Worm (Caenorhabditis elegans): ENCODE data around the gene swsn-6.

The swsn-6 gene

ce11 chrIV:5397539-5397938 lies 2.7 kb downstream of the swsn-6 start, which contains the start of gene ZK616.2:
Gene ZK616.2, plus strand, starts transcription at chrIV:5397839.
- TF ChIP-seq tra-4 (tag; optimal IDR thresholded peaks at IDR 0.05) (no peak), hmbx-1 (tag; optimal IDR thresholded peaks at IDR 0.05) (no peak), tbx-11 (GFP tag; IDR thresholded peaks at IDR 0.05) (no peak), ceh-13 (GFP tag; optimal IDR thresholded peaks at IDR 0.05) (no peak), F13C5.2 (tag; optimal IDR thresholded peaks at IDR 0.05) (no peak), pes-1 (GFP tag; IDR thresholded peaks at IDR 0.05) (no peak), hmg-4 (GFP tag; optimal IDR thresholded peaks at IDR 0.05) (no peak), hnd-1 (tag; optimal IDR thresholded peaks at IDR 0.05) (no peak), B0310.2 (tag; optimal IDR thresholded peaks at IDR 0.05) (no peak), ceh-36 (tag; optimal IDR thresholded peaks at IDR 0.05) (no peak), aly-1 (tag; optimal IDR thresholded peaks at IDR 0.05) (no peak), sea-1 (GFP tag; conservative IDR thresholded peaks at IDR 0.05) (no peak)

ce11 chrIV:5400609-5401008 lies 5.8 kb downstream of the swsn-6 start, which contains the start of gene ZK616.1:
Gene ZK616.1, plus strand, starts transcription at chrIV:5400909.
- TF ChIP-seq ceh-36 (tag; optimal IDR thresholded peaks at IDR 0.05) (no peak), F13C5.2 (tag; optimal IDR thresholded peaks at IDR 0.05) (no peak), tbx-11 (GFP tag; IDR thresholded peaks at IDR 0.05) (no peak), pes-1 (GFP tag; IDR thresholded peaks at IDR 0.05) (no peak), sea-1 (GFP tag; conservative IDR thresholded peaks at IDR 0.05) (no peak), scrt-1 (GFP tag; IDR thresholded peaks at IDR 0.05) (no peak), ets-7 (tag; optimal IDR thresholded peaks at IDR 0.05) (no peak), flt-1 (GFP tag; IDR thresholded peaks at IDR 0.05) (no peak), ceh-13 (GFP tag; optimal IDR thresholded peaks at IDR 0.05) (no peak), B0310.2 (tag; optimal IDR thresholded peaks at IDR 0.05) (no peak), tbx-37 (GFP tag; conservative IDR thresholded peaks at IDR 0.05) (no peak), tra-4 (tag; optimal IDR thresholded peaks at IDR 0.05) (no peak), ama-1 (optimal IDR thresholded peaks at IDR 0.05) (no peak)

- no peak for TF ChIP-seq tra-4 (tag; optimal IDR thresholded peaks at IDR 0.05)
- no peak for TF ChIP-seq scrt-1 (GFP tag; IDR thresholded peaks at IDR 0.05)
- TF ChIP-seq B0310.2 (tag; optimal IDR thresholded peaks at IDR 0.05): no peak
Measured at ce11 chrIV:5405345-5405744, 10.5 kb downstream of the swsn-6 start, which contains the start of gene ZK616.61. Gene ZK616.61, plus strand, starts transcription at chrIV:5405645.

- TF ChIP-seq hnd-1 (tag; optimal IDR thresholded peaks at IDR 0.05) (no peak), ceh-13 (GFP tag; optimal IDR thresholded peaks at IDR 0.05) (no peak), aly-1 (tag; optimal IDR thresholded peaks at IDR 0.05) (no peak), hmbx-1 (tag; optimal IDR thresholded peaks at IDR 0.05) (no peak), flt-1 (GFP tag; IDR thresholded peaks at IDR 0.05) (no peak), B0310.2 (tag; optimal IDR thresholded peaks at IDR 0.05) (no peak), pes-1 (GFP tag; IDR thresholded peaks at IDR 0.05) (no peak), ceh-36 (tag; optimal IDR thresholded peaks at IDR 0.05) (no peak), tra-4 (tag; optimal IDR thresholded peaks at IDR 0.05) (no peak), scrt-1 (GFP tag; IDR thresholded peaks at IDR 0.05) (no peak), F13C5.2 (tag; optimal IDR thresholded peaks at IDR 0.05) (no peak), hmg-4 (GFP tag; optimal IDR thresholded peaks at IDR 0.05) (no peak), tbx-11 (GFP tag; IDR thresholded peaks at IDR 0.05) (no peak), ama-1 (optimal IDR thresholded peaks at IDR 0.05) (no peak)
Measured at ce11 chrIV:5409112-5409511, 14.3 kb downstream of the swsn-6 start.

- TF ChIP-seq ceh-36 (tag; optimal IDR thresholded peaks at IDR 0.05) (no peak), hnd-1 (tag; optimal IDR thresholded peaks at IDR 0.05) (no peak), tra-4 (tag; optimal IDR thresholded peaks at IDR 0.05) (no peak), B0310.2 (tag; optimal IDR thresholded peaks at IDR 0.05) (no peak), flt-1 (GFP tag; IDR thresholded peaks at IDR 0.05) (no peak), hmbx-1 (tag; optimal IDR thresholded peaks at IDR 0.05) (no peak), ets-7 (tag; optimal IDR thresholded peaks at IDR 0.05) (no peak), sea-1 (GFP tag; conservative IDR thresholded peaks at IDR 0.05) (no peak), aly-1 (tag; optimal IDR thresholded peaks at IDR 0.05) (no peak), tbx-11 (GFP tag; IDR thresholded peaks at IDR 0.05) (no peak), ceh-13 (GFP tag; optimal IDR thresholded peaks at IDR 0.05) (no peak)
Measured at ce11 chrIV:5411120-5411519, 16.3 kb downstream of the swsn-6 start, which contains the start of gene ZK616.65. Gene ZK616.65, minus strand, starts transcription at chrIV:5411220.

- TF ChIP-seq tbx-11 (GFP tag; IDR thresholded peaks at IDR 0.05): no peak
- TF ChIP-seq hmg-4 (GFP tag; optimal IDR thresholded peaks at IDR 0.05): no peak
- no peak for TF ChIP-seq aly-1 (tag; optimal IDR thresholded peaks at IDR 0.05)
- TF ChIP-seq ets-7 (tag; optimal IDR thresholded peaks at IDR 0.05): no peak
Measured at ce11 chrIV:5411641-5412337, 17.0 kb downstream of the swsn-6 start, which contains the start of gene ZK616.8. Gene ZK616.8, minus strand, starts transcription at chrIV:5412193.

- TF ChIP-seq hmbx-1 (tag; optimal IDR thresholded peaks at IDR 0.05) (no peak), ceh-36 (tag; optimal IDR thresholded peaks at IDR 0.05) (no peak), tbx-11 (GFP tag; IDR thresholded peaks at IDR 0.05) (no peak), scrt-1 (GFP tag; IDR thresholded peaks at IDR 0.05) (no peak), tbx-37 (GFP tag; conservative IDR thresholded peaks at IDR 0.05) (no peak), aly-1 (tag; optimal IDR thresholded peaks at IDR 0.05) (no peak), F13C5.2 (tag; optimal IDR thresholded peaks at IDR 0.05) (no peak)
Measured at ce11 chrIV:5415696-5416095, 20.9 kb downstream of the swsn-6 start, which contains the start of gene spp-7. Gene spp-7, minus strand, starts transcription at chrIV:5415796.

- no peak for TF ChIP-seq hmbx-1 (tag; optimal IDR thresholded peaks at IDR 0.05)
- TF ChIP-seq aly-1 (tag; optimal IDR thresholded peaks at IDR 0.05): no peak
- no peak for TF ChIP-seq ama-1 (optimal IDR thresholded peaks at IDR 0.05)
- no peak for TF ChIP-seq tra-4 (tag; optimal IDR thresholded peaks at IDR 0.05)
- TF ChIP-seq scrt-1 (GFP tag; IDR thresholded peaks at IDR 0.05): no peak
- no peak for TF ChIP-seq tbx-37 (GFP tag; conservative IDR thresholded peaks at IDR 0.05)
- TF ChIP-seq ets-7 (tag; optimal IDR thresholded peaks at IDR 0.05): no peak
- no peak for TF ChIP-seq ceh-36 (tag; optimal IDR thresholded peaks at IDR 0.05)
- no peak for TF ChIP-seq B0310.2 (tag; optimal IDR thresholded peaks at IDR 0.05)
- no peak for TF ChIP-seq pes-1 (GFP tag; IDR thresholded peaks at IDR 0.05)
- no peak for TF ChIP-seq F13C5.2 (tag; optimal IDR thresholded peaks at IDR 0.05)
- no peak for TF ChIP-seq hmg-4 (GFP tag; optimal IDR thresholded peaks at IDR 0.05)
- no peak for TF ChIP-seq flt-1 (GFP tag; IDR thresholded peaks at IDR 0.05)
- no peak for TF ChIP-seq ceh-13 (GFP tag; optimal IDR thresholded peaks at IDR 0.05)
- no peak for TF ChIP-seq hnd-1 (tag; optimal IDR thresholded peaks at IDR 0.05)
- no peak for TF ChIP-seq sea-1 (GFP tag; conservative IDR thresholded peaks at IDR 0.05)
- TF ChIP-seq tbx-11 (GFP tag; IDR thresholded peaks at IDR 0.05): no peak
Measured at ce11 chrIV:5419122-5419521, 24.3 kb downstream of the swsn-6 start, which contains the start of gene ehn-3. Gene ehn-3, minus strand, starts transcription at chrIV:5419222.

All from whole organism, early embryonic.